Worm (Caenorhabditis elegans): Measurements from ENCODE around the gene R11G1.2.

DNA sequence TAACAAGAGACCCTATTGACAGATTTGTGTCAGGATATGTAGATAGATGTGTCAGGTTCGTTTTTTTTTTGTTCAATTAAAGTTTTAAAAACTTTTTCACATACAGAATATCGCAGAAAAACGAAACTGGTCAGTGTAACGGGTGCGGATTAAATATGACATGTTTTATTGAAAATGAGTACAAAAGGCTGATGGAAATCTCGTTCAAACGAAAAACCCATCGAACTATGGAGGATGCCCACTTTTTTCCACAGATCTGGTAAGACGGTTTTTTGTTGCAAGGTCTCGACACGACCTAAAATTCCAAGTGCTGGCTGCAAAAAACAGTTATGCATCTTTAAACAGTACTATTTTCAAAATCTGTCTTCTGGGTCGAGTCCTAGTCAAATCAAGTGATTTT is 20.3 kb upstream of the R11G1.2 start:
- TF ChIP-seq snpc-4 (GFP tag; optimal IDR thresholded peaks at IDR 0.05) (no peak), snpc-4 (tag; optimal IDR thresholded peaks at IDR 0.05) (no peak), K11D2.4 (GFP tag; IDR thresholded peaks at IDR 0.05) (no peak), him-1 (tag; optimal IDR thresholded peaks at IDR 0.05) (no peak), mes-4 (tag; optimal IDR thresholded peaks at IDR 0.05) (no peak), hsf-1 (GFP tag; IDR thresholded peaks at IDR 0.05) (no peak)

Data from whole organism, young adult.